Worm (Caenorhabditis elegans) whole organism, late embryonic: ENCODE data around the gene spp-29.

ENCODE experiments used
- mec-3 ChIP-seq: sonication (generic microtip); optimal IDR thresholded peaks from 2 replicates; lab custom pipeline; 2016; ENCODE audit warnings: borderline replicate concordance, missing genetic modification characterization, missing compliant biosample characterization
- nhr-232 ChIP-seq: sonication (generic microtip); optimal IDR thresholded peaks from 2 replicates; lab custom pipeline; 2016; ENCODE audit warnings: missing genetic modification characterization, missing compliant biosample characterization
- pqm-1 ChIP-seq: sonication (generic microtip); optimal IDR thresholded peaks from 2 replicates; lab custom pipeline; 2016; ENCODE audit warnings: missing genetic modification characterization, missing compliant biosample characterization

- no peak for TF ChIP-seq nhr-232 (tag; lab: Kevin White, UChicago)
- no peak for TF ChIP-seq mec-3 (tag; lab: Kevin White, UChicago)
- no peak for TF ChIP-seq pqm-1 (tag; lab: Kevin White, UChicago)
These were observed 15.7 kb upstream of the spp-29 start for ce11 chrV:17712349-17712748.
